Fruit fly (Drosophila melanogaster) whole organism, embryonic: ENCODE data around the gene CG7953.

Experiments
- Ada2b ChIP-seq: fragments of 200-800 bp; sonication (Bioruptor generic); IDR thresholded peaks from 2 replicates; pipeline ENCODE4 v1.3.6; 2022; ENCODE audit warnings: missing biosample characterization, missing genetic modification characterization
- B-H1 ChIP-seq: fragments of 200-800 bp; sonication (Bioruptor generic); IDR thresholded peaks from 3 replicates; pipeline ENCODE4 v1.3.6; 2022; ENCODE audit warnings: missing biosample characterization, missing genetic modification characterization
- BtbVII ChIP-seq: fragments of 200-800 bp; sonication (Bioruptor generic); optimal IDR thresholded peaks from 3 replicates; lab custom pipeline; 2017; ENCODE audit warnings: missing biosample characterization, mild to moderate bottlenecking, missing genetic modification characterization
- CG10147 ChIP-seq: fragments of 200-800 bp; sonication (Bioruptor generic); optimal IDR thresholded peaks from 2 replicates; lab custom pipeline; 2019; ENCODE audit warnings: missing biosample characterization, mild to moderate bottlenecking, missing genetic modification characterization, moderate library complexity
- CG1024 ChIP-seq: fragments of 200-800 bp; sonication (Bioruptor generic); IDR thresholded peaks from 2 replicates; pipeline ENCODE4 v1.3.6; 2022; ENCODE audit warnings: missing biosample characterization, missing genetic modification characterization
- CG11695 ChIP-seq: fragments of 200-800 bp; sonication (Bioruptor generic); IDR thresholded peaks from 3 replicates; pipeline ENCODE4 v1.3.6; 2022; ENCODE audit warnings: missing biosample characterization, missing genetic modification characterization
- CG12744 ChIP-seq: fragments of 200-800 bp; sonication (Bioruptor generic); optimal IDR thresholded peaks from 2 replicates; lab custom pipeline; 2016; ENCODE audit warnings: missing biosample characterization, missing genetic modification characterization
- CG12769 ChIP-seq: fragments of 200-800 bp; sonication (Bioruptor generic); optimal IDR thresholded peaks from 2 replicates; lab custom pipeline; 2019; ENCODE audit warnings: missing biosample characterization, mild to moderate bottlenecking, missing genetic modification characterization, moderate library complexity
- CG13894 ChIP-seq: fragments of 200-800 bp; sonication (Bioruptor generic); optimal IDR thresholded peaks from 3 replicates; lab custom pipeline; 2018; ENCODE audit warnings: missing biosample characterization, mild to moderate bottlenecking, missing genetic modification characterization, moderate library complexity
- CG15269 ChIP-seq: fragments of 200-800 bp; sonication (Bioruptor generic); optimal IDR thresholded peaks from 2 replicates; lab custom pipeline; 2018; ENCODE audit warnings: missing biosample characterization, mild to moderate bottlenecking, missing genetic modification characterization, moderate library complexity
- CG17328 ChIP-seq: fragments of 200-800 bp; sonication (Bioruptor generic); IDR thresholded peaks from 2 replicates; pipeline ENCODE4 v1.3.6; 2022; ENCODE audit warnings: missing biosample characterization, missing genetic modification characterization
- CG18011 ChIP-seq: fragments of 200-800 bp; sonication (Bioruptor generic); optimal IDR thresholded peaks from 2 replicates; lab custom pipeline; 2017; ENCODE audit warnings: missing biosample characterization, missing genetic modification characterization, mild to moderate bottlenecking, moderate library complexity, missing genotype
- CG18262 ChIP-seq: fragments of 200-800 bp; optimal IDR thresholded peaks from 3 replicates; lab custom pipeline; 2019; ENCODE audit warnings: missing biosample characterization, mild to moderate bottlenecking, missing genetic modification characterization, moderate library complexity
- CG1832 ChIP-seq: fragments of 200-800 bp; sonication (Bioruptor generic); optimal IDR thresholded peaks from 2 replicates; lab custom pipeline; 2017; ENCODE audit warnings: missing biosample characterization, mild to moderate bottlenecking, missing genetic modification characterization, inconsistent platforms
- CG2712 ChIP-seq: fragments of 200-800 bp; optimal IDR thresholded peaks from 3 replicates; lab custom pipeline; 2019; ENCODE audit warnings: missing biosample characterization, mild to moderate bottlenecking, missing genetic modification characterization, moderate library complexity
- CG30403 ChIP-seq: fragments of 200-800 bp; sonication (Bioruptor generic); optimal IDR thresholded peaks from 3 replicates; lab custom pipeline; 2016; ENCODE audit warnings: missing biosample characterization, missing genetic modification characterization
- CG3726 ChIP-seq: fragments of 200-800 bp; sonication (Bioruptor generic); IDR thresholded peaks from 3 replicates; pipeline ENCODE4, ENCODE4 v1.3.6; 2022; ENCODE audit warnings: missing biosample characterization, missing genetic modification characterization
- CG4404 ChIP-seq: fragments of 200-800 bp; sonication (Bioruptor generic); IDR thresholded peaks from 2 replicates; pipeline ENCODE4 v1.3.6; 2022; ENCODE audit warnings: missing biosample characterization, missing genetic modification characterization
- CG4730 ChIP-seq: fragments of 200-800 bp; sonication (Bioruptor generic); IDR thresholded peaks from 2 replicates; pipeline ENCODE4 v1.3.6; 2022; ENCODE audit warnings: missing biosample characterization, missing genetic modification characterization
- CG6272 ChIP-seq: fragments of 200-800 bp; sonication (Bioruptor generic); IDR thresholded peaks from 2 replicates; pipeline ENCODE4 v1.3.6; 2022; ENCODE audit warnings: missing biosample characterization, missing genetic modification characterization
- CG6854 ChIP-seq: fragments of 200-800 bp; sonication (Bioruptor generic); optimal IDR thresholded peaks from 3 replicates; lab custom pipeline; 2017; ENCODE audit warnings: missing biosample characterization, mild to moderate bottlenecking, missing genetic modification characterization
- CoRest ChIP-seq: fragments of 200-800 bp; sonication (Bioruptor generic); optimal IDR thresholded peaks from 3 replicates; lab custom pipeline; 2018; ENCODE audit warnings: missing biosample characterization, mild to moderate bottlenecking, missing genetic modification characterization, moderate library complexity
- Dad ChIP-seq: fragments of 200-800 bp; sonication (Bioruptor generic); optimal IDR thresholded peaks from 3 replicates; lab custom pipeline; 2016; ENCODE audit warnings: missing biosample characterization, missing genetic modification characterization
- Elba2 ChIP-seq: fragments of 200-800 bp; sonication (Bioruptor generic); optimal IDR thresholded peaks from 3 replicates; lab custom pipeline; 2016; ENCODE audit warnings: missing biosample characterization, missing genetic modification characterization
- Ets65A ChIP-seq: fragments of 200-800 bp; sonication (Bioruptor generic); peaks from one replicate; lab custom pipeline; 2016; ENCODE audit warnings: missing biosample characterization, missing genetic modification characterization
- Fer3 ChIP-seq: fragments of 200-800 bp; sonication (Bioruptor generic); optimal IDR thresholded peaks from 2 replicates; lab custom pipeline; 2018; ENCODE audit warnings: missing biosample characterization, mild to moderate bottlenecking, missing genetic modification characterization, moderate library complexity
- GATAe ChIP-seq: fragments of 200-800 bp; sonication (Bioruptor generic); conservative IDR thresholded peaks from 2 replicates; pipeline ENCODE4 v1.3.6; 2022; ENCODE audit warnings: missing biosample characterization, missing genetic modification characterization
- HLH3B ChIP-seq: fragments of 200-800 bp; sonication (Bioruptor generic); IDR thresholded peaks from 2 replicates; pipeline ENCODE4 v1.3.6; 2022; ENCODE audit warnings: missing biosample characterization, missing genetic modification characterization
- HLH4C ChIP-seq: fragments of 200-800 bp; sonication (Bioruptor generic); IDR thresholded peaks from 3 replicates; pipeline ENCODE4 v1.3.6; 2022; ENCODE audit warnings: missing biosample characterization, missing genetic modification characterization; ENCODE audit not compliant: partially characterized antibody
- Mad ChIP-seq: fragments of 200-800 bp; sonication (Bioruptor generic); optimal IDR thresholded peaks from 2 replicates; lab custom pipeline; 2016; ENCODE audit warnings: missing biosample characterization, missing genetic modification characterization
- Mrtf ChIP-seq: fragments of 200-800 bp; sonication (Bioruptor generic); IDR thresholded peaks from 3 replicates; pipeline ENCODE4 v1.3.6; 2022; ENCODE audit warnings: missing biosample characterization, missing genetic modification characterization
- Nf-YB ChIP-seq: fragments of 200-800 bp; sonication (Bioruptor generic); optimal IDR thresholded peaks from 3 replicates; lab custom pipeline; 2019; ENCODE audit warnings: missing biosample characterization, mild to moderate bottlenecking, missing genetic modification characterization, moderate library complexity
- Sox102F ChIP-seq: fragments of 200-800 bp; sonication (Bioruptor generic); optimal IDR thresholded peaks from 2 replicates; lab custom pipeline; 2018; ENCODE audit warnings: missing biosample characterization, mild to moderate bottlenecking, missing genetic modification characterization, moderate library complexity
- Xbp1 ChIP-seq: fragments of 200-800 bp; sonication (Bioruptor generic); optimal IDR thresholded peaks from 3 replicates; lab custom pipeline; 2016; ENCODE audit warnings: missing biosample characterization, mild to moderate bottlenecking, missing genetic modification characterization
- ash1 ChIP-seq: fragments of 200-800 bp; sonication (Bioruptor generic); optimal IDR thresholded peaks from 2 replicates; lab custom pipeline; 2018; ENCODE audit warnings: missing biosample characterization, mild to moderate bottlenecking, missing genetic modification characterization
- bbx ChIP-seq: fragments of 200-800 bp; sonication (Bioruptor generic); IDR thresholded peaks from 2 replicates; pipeline ENCODE4 v1.3.6; 2022; ENCODE audit warnings: missing biosample characterization, missing genetic modification characterization; ENCODE audit not compliant: partially characterized antibody
- dpn ChIP-seq, 2 experiments: fragments of 200-800 bp; sonication (Bioruptor generic); optimal IDR thresholded peaks; 3 replicates each; lab custom pipeline; 2016; ENCODE audit warnings: missing biosample characterization in 2 of 2, missing genetic modification characterization in 2 of 2
- gt ChIP-seq: fragments of 200-800 bp; sonication (Bioruptor generic); IDR thresholded peaks from 2 replicates; pipeline ENCODE4 v1.3.6; 2022; ENCODE audit warnings: missing biosample characterization, missing genetic modification characterization
- jigr1 ChIP-seq: fragments of 200-800 bp; sonication (Bioruptor generic); IDR thresholded peaks from 3 replicates; pipeline ENCODE4 v1.3.6; 2022; ENCODE audit warnings: missing biosample characterization, missing genetic modification characterization
- kay ChIP-seq: fragments of 200-800 bp; sonication (Bioruptor generic); optimal IDR thresholded peaks from 2 replicates; lab custom pipeline; 2016; ENCODE audit warnings: missing biosample characterization, missing genetic modification characterization
- nerfin-1 ChIP-seq: fragments of 200-800 bp; sonication (Bioruptor generic); optimal IDR thresholded peaks from 3 replicates; lab custom pipeline; 2019; ENCODE audit warnings: missing biosample characterization, mild to moderate bottlenecking, missing genetic modification characterization, moderate library complexity
- nom ChIP-seq: fragments of 200-800 bp; sonication (Bioruptor generic); optimal IDR thresholded peaks from 2 replicates; lab custom pipeline; 2017; ENCODE audit warnings: missing biosample characterization, missing genetic modification characterization, mild to moderate bottlenecking, moderate library complexity, missing genetic modification reagents
- pan ChIP-seq, 4 experiments: fragments of >200 bp in 3 of 4; fragments of 200-800 bp in 1 of 4; sonication (Bioruptor generic) in 1 of 4; optimal IDR thresholded peaks in 3 of 4; IDR thresholded peaks in 1 of 4; 2 replicates each; pipeline versions ENCODE4 v1.3.6 to Lab custom; 2017 to 2022; ENCODE audit warnings: missing biosample characterization in 2 of 4, missing genetic modification characterization in 2 of 4, mixed read lengths in 1 of 4
- pros ChIP-seq: fragments of 200-800 bp; sonication (Bioruptor generic); optimal IDR thresholded peaks from 3 replicates; lab custom pipeline; 2019; ENCODE audit warnings: missing biosample characterization, mild to moderate bottlenecking, missing genetic modification characterization, moderate library complexity
- run ChIP-seq: fragments of 200-800 bp; sonication (Bioruptor generic); optimal IDR thresholded peaks from 3 replicates; lab custom pipeline; 2018; ENCODE audit warnings: missing biosample characterization, mild to moderate bottlenecking, missing genetic modification characterization
- slbo ChIP-seq: fragments of 200-800 bp; sonication (Bioruptor generic); IDR thresholded peaks from 2 replicates; pipeline ENCODE4 v1.3.6; 2022; ENCODE audit warnings: missing biosample characterization, missing genetic modification characterization
- sna ChIP-seq: fragments of 200-800 bp; sonication (Bioruptor generic); IDR thresholded peaks from 2 replicates; pipeline ENCODE4 v1.3.6; 2022; ENCODE audit warnings: missing biosample characterization, missing genetic modification characterization; ENCODE audit not compliant: partially characterized antibody
- sr ChIP-seq: fragments of 200-800 bp; sonication (Bioruptor generic); IDR thresholded peaks from 3 replicates; pipeline ENCODE4 v1.3.6; 2022; ENCODE audit warnings: missing biosample characterization, missing genetic modification characterization
- tap ChIP-seq: fragments of 200-800 bp; optimal IDR thresholded peaks from 3 replicates; lab custom pipeline; 2019; ENCODE audit warnings: missing biosample characterization, mild to moderate bottlenecking, missing genetic modification characterization, moderate library complexity
- unpg ChIP-seq: fragments of 200-800 bp; sonication (Bioruptor generic); optimal IDR thresholded peaks from 3 replicates; lab custom pipeline; 2018; ENCODE audit warnings: missing biosample characterization, mild to moderate bottlenecking, missing genetic modification characterization, moderate library complexity
- wdn ChIP-seq: fragments of 200-800 bp; sonication (Bioruptor generic); IDR thresholded peaks from 2 replicates; pipeline ENCODE4 v1.3.6; 2022; ENCODE audit warnings: missing biosample characterization, missing genetic modification characterization

CG7953 gene

DNA sequence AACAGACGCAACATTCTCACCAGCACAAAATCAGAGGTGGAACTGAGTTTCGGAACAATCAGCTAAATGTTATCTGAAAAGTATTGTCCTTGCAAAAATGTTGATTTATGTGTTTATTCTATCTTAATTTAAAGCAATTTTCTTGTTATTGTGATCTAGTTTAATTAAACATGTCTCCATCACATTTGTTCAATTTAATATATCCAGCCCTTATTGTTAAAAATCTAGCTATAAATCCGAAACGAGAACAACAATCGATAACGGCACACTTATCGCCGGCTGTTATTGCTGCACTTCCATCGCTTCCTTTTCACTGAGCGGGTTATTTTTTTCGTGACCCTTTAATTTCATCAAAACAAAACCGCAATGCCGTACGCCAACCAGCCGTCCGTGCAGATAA is 14.7 kb upstream of the CG7953 start, which contains the start of the genes GatC, PolG2 and Polr2C (continued):
- TF ChIP-seq jigr1 (GFP tag; lab: Robert Waterston, UW) (no peak), gt (GFP tag; lab: Robert Waterston, UW) (no peak), HLH4C (GFP tag; lab: Robert Waterston, UW) (peak; percentile 93), wdn (GFP tag; lab: Robert Waterston, UW) (no peak), Sox102F (GFP tag; lab: Kevin White, UChicago) (no peak), CG13894 (tag; lab: Kevin White, UChicago) (no peak), slbo (GFP tag; lab: Robert Waterston, UW) (peak; percentile 76), CG10147 (GFP tag; lab: Kevin White, UChicago) (no peak), run (tag; lab: Kevin White, UChicago) (no peak), CG30403 (GFP tag; lab: Kevin White, UChicago) (peak; percentile 55), CG2712 (peak; percentile 41), sna (peak; percentile 81), Mrtf (GFP tag; lab: Robert Waterston, UW) (no peak), kay (no peak), nom (no peak), CG4730 (GFP tag; lab: Robert Waterston, UW) (no peak), Nf-YB (GFP tag; lab: Kevin White, UChicago) (no peak), dpn (GFP tag; optimal IDR thresholded peaks at IDR 0.05; lab: Kevin White, UChicago) (peak; percentile 28 to 66), Fer3 (tag; lab: Kevin White, UChicago) (no peak), CG17328 (GFP tag; lab: Robert Waterston, UW) (no peak), CG11695 (no peak), BtbVII (no peak), GATAe (GFP tag; lab: Robert Waterston, UW) (no peak), CG3726 (no peak), ash1 (GFP tag; lab: Kevin White, UChicago) (no peak), pros (GFP tag; lab: Kevin White, UChicago) (no peak), HLH3B (GFP tag; lab: Robert Waterston, UW) (no peak; the same call in 1 of the 2 replicates), Ets65A (GFP tag; lab: Kevin White, UChicago) (peak; percentile 34), unpg (no peak), Xbp1 (peak; percentile 31), CG6854 (GFP tag; lab: Kevin White, UChicago) (no peak), CoRest (tag; lab: Kevin White, UChicago) (peak; percentile 56), Ada2b (peak; percentile 48; the same call in 1 of the 2 replicates), CG4404 (GFP tag; lab: Robert Waterston, UW) (no peak), pan (optimal IDR thresholded peaks at IDR 0.05; lab: Kevin White, UChicago) (no peak), pan (GFP tag; optimal IDR thresholded peaks at IDR 0.05 in 1 of 2, IDR thresholded peaks at IDR 0.05 in 1 of 2) (no peak), CG12769 (no peak), Mad (GFP tag; lab: Kevin White, UChicago) (no peak), tap (tag; lab: Kevin White, UChicago) (no peak), CG15269 (tag; lab: Kevin White, UChicago) (no peak), CG18011 (GFP tag; lab: Kevin White, UChicago) (peak; percentile 97), Elba2 (GFP tag; lab: Kevin White, UChicago) (peak; percentile 67), CG6272 (GFP tag; lab: Robert Waterston, UW) (no peak), bbx (GFP tag; lab: Robert Waterston, UW) (peak; percentile 76), nerfin-1 (tag; lab: Kevin White, UChicago) (no peak), CG1024 (GFP tag; lab: Robert Waterston, UW) (no peak), Dad (GFP tag; lab: Kevin White, UChicago) (no peak), sr (no peak), CG18262 (no peak), CG12744 (GFP tag; lab: Kevin White, UChicago) (no peak), CG1832 (GFP tag; lab: Kevin White, UChicago) (no peak), B-H1 (no peak; the same call in 2 of the 3 replicates)
